Worm (Caenorhabditis elegans) whole organism, young adult: Measurements from ENCODE around the gene T03F7.5.
A peak's percentile ranks its signal among the peaks of the same experiment; 100 is the strongest.

ENCODE experiments used
- B0336.3 ChIP-seq: fragments of 200-800 bp; sonication (Bioruptor generic); IDR thresholded peaks from 2 replicates; pipeline ENCODE4 v1.3.6; 2022; ENCODE audit warnings: missing genetic modification characterization, missing compliant biosample characterization
- D2030.7 ChIP-seq: fragments of 200-800 bp; sonication (Bioruptor generic); IDR thresholded peaks from 2 replicates; pipeline ENCODE4 v1.3.6; 2022; ENCODE audit warnings: missing genetic modification reagents, missing genetic modification characterization, missing compliant biosample characterization
- F33H1.4 ChIP-seq: fragments of 200-800 bp; sonication (Bioruptor generic); IDR thresholded peaks from 2 replicates; pipeline ENCODE4 v1.3.6; 2022; ENCODE audit warnings: missing genetic modification reagents, missing genetic modification characterization, missing compliant biosample characterization
- F49E8.2 ChIP-seq: sonication (generic microtip); optimal IDR thresholded peaks from 3 replicates; lab custom pipeline; 2017; ENCODE audit warnings: missing genetic modification characterization, mild to moderate bottlenecking, missing compliant biosample characterization, antibody characterized with exemption, moderate library complexity; ENCODE audit not compliant: insufficient read depth
- F57C9.4 ChIP-seq: sonication (generic microtip); optimal IDR thresholded peaks from 2 replicates; lab custom pipeline; 2017; ENCODE audit warnings: mild to moderate bottlenecking, missing genetic modification characterization, missing compliant biosample characterization
- Y67H2A.10 ChIP-seq: fragments of 200-800 bp; sonication (Bioruptor generic); conservative IDR thresholded peaks from 2 replicates; pipeline ENCODE4 v1.3.6; 2022; ENCODE audit warnings: missing genetic modification reagents, missing genetic modification characterization, missing compliant biosample characterization
- athp-1 ChIP-seq: sonication (generic microtip); optimal IDR thresholded peaks from 2 replicates; lab custom pipeline; 2017; ENCODE audit warnings: mild to moderate bottlenecking, missing genetic modification characterization, missing compliant biosample characterization
- cebp-1 ChIP-seq, 2 experiments: fragments of 200-800 bp in 1 of 2; sonication (Bioruptor generic) in 1 of 2; sonication (generic microtip) in 1 of 2; IDR thresholded peaks in 1 of 2; optimal IDR thresholded peaks in 1 of 2; 2 replicates each; pipeline versions ENCODE4 v1.3.6 to Lab custom; 2017 to 2022; ENCODE audit warnings: missing compliant biosample characterization in 2 of 2, missing genetic modification characterization in 2 of 2, mild to moderate bottlenecking in 1 of 2, missing genetic modification reagents in 1 of 2, moderate library complexity in 1 of 2
- ceh-58 ChIP-seq: fragments of 200-800 bp; sonication (Bioruptor generic); IDR thresholded peaks from 2 replicates; pipeline ENCODE4 v1.3.6; 2022; ENCODE audit warnings: missing genetic modification characterization, missing compliant biosample characterization
- ceh-91 ChIP-seq: fragments of 200-800 bp; sonication (Bioruptor generic); IDR thresholded peaks from 2 replicates; pipeline ENCODE4 v1.3.6; 2022; ENCODE audit warnings: missing genetic modification reagents, missing genetic modification characterization, missing compliant biosample characterization
- die-1 ChIP-seq: sonication (generic microtip); optimal IDR thresholded peaks from 2 replicates; lab custom pipeline; 2016; ENCODE audit warnings: missing genotype, mild to moderate bottlenecking, missing genetic modification characterization, missing compliant biosample characterization
- efl-1 ChIP-seq: fragments of 150-350 bp; optimal IDR thresholded peaks from 2 replicates; lab custom pipeline; 2014; ENCODE audit warnings: missing biosample characterization, missing genetic modification reagents, missing genetic modification characterization
- egrh-3 ChIP-seq: fragments of 200-800 bp; sonication (Bioruptor generic); IDR thresholded peaks from 2 replicates; pipeline ENCODE4 v1.3.6; 2022; ENCODE audit warnings: missing genetic modification reagents, missing genetic modification characterization, missing compliant biosample characterization
- fkh-3 ChIP-seq: sonication (generic microtip); optimal IDR thresholded peaks from 2 replicates; lab custom pipeline; 2016; ENCODE audit warnings: mild to moderate bottlenecking, missing genetic modification characterization, missing compliant biosample characterization
- him-1 ChIP-seq: sonication (generic microtip); optimal IDR thresholded peaks from 2 replicates; lab custom pipeline; 2016; ENCODE audit warnings: missing genotype, missing genetic modification reagents, missing genetic modification characterization, missing compliant biosample characterization
- lin-54 ChIP-seq: fragments of 200-800 bp; sonication (Bioruptor generic); optimal IDR thresholded peaks from 2 replicates; lab custom pipeline; 2018; ENCODE audit warnings: mild to moderate bottlenecking, missing genetic modification characterization, missing compliant biosample characterization
- lsl-1 ChIP-seq: fragments of 200-800 bp; sonication (Bioruptor generic); optimal IDR thresholded peaks from 2 replicates; lab custom pipeline; 2018; ENCODE audit warnings: mild to moderate bottlenecking, missing genetic modification characterization, moderate library complexity, missing compliant biosample characterization
- lsy-27 ChIP-seq: sonication (generic microtip); optimal IDR thresholded peaks from 2 replicates; lab custom pipeline; 2017; ENCODE audit warnings: missing genetic modification characterization, mild to moderate bottlenecking, missing compliant biosample characterization, antibody characterized with exemption, missing genotype, borderline replicate concordance; ENCODE audit not compliant: insufficient read depth
- madf-6 ChIP-seq: fragments of 200-800 bp; sonication (Bioruptor generic); IDR thresholded peaks from 2 replicates; pipeline ENCODE4 v1.3.6; 2022; ENCODE audit warnings: missing genetic modification reagents, missing genetic modification characterization, missing compliant biosample characterization
- madf-8 ChIP-seq: fragments of 200-800 bp; sonication (Bioruptor generic); conservative IDR thresholded peaks from 2 replicates; pipeline ENCODE4 v1.3.6; 2022; ENCODE audit warnings: missing genetic modification reagents, missing genetic modification characterization, missing compliant biosample characterization
- mcd-1 ChIP-seq: fragments of 200-800 bp; sonication (Bioruptor generic); IDR thresholded peaks from 2 replicates; pipeline ENCODE4 v1.3.6; 2022; ENCODE audit warnings: missing genetic modification reagents, missing genetic modification characterization, missing compliant biosample characterization
- nfya-1 ChIP-seq: sonication (generic microtip); optimal IDR thresholded peaks from 2 replicates; lab custom pipeline; 2017; ENCODE audit warnings: antibody characterized with exemption, missing compliant biosample characterization, missing genetic modification characterization, borderline replicate concordance; ENCODE audit not compliant: insufficient read depth
- nhr-90 ChIP-seq: sonication (generic microtip); optimal IDR thresholded peaks from 2 replicates; lab custom pipeline; 2016; ENCODE audit warnings: missing genotype, mild to moderate bottlenecking, missing genetic modification characterization, missing compliant biosample characterization
- sdz-38 ChIP-seq: sonication (generic microtip); optimal IDR thresholded peaks from 2 replicates; lab custom pipeline; 2016; ENCODE audit warnings: missing genotype, missing genetic modification characterization, missing compliant biosample characterization
- snpc-1.1 ChIP-seq: sonication (generic microtip); optimal IDR thresholded peaks from 2 replicates; lab custom pipeline; 2017; ENCODE audit warnings: missing genetic modification characterization, mild to moderate bottlenecking, missing compliant biosample characterization, antibody characterized with exemption, moderate library complexity, missing genotype, missing genetic modification reagents; ENCODE audit not compliant: insufficient read depth
- snpc-1.3 ChIP-seq: sonication (generic microtip); optimal IDR thresholded peaks from 2 replicates; lab custom pipeline; 2017; ENCODE audit warnings: missing genetic modification characterization, mild to moderate bottlenecking, missing compliant biosample characterization, antibody characterized with exemption, moderate library complexity, missing genotype, missing genetic modification reagents; ENCODE audit not compliant: insufficient read depth
- snpc-3.4 ChIP-seq: sonication (generic microtip); optimal IDR thresholded peaks from 2 replicates; lab custom pipeline; 2017; ENCODE audit warnings: missing genetic modification characterization, mild to moderate bottlenecking, missing compliant biosample characterization, antibody characterized with exemption, moderate library complexity, missing genotype, missing genetic modification reagents
- snpc-4 ChIP-seq, 5 experiments: fragments of 150-350 bp in 1 of 5; sonication (generic microtip) in 4 of 5; optimal IDR thresholded peaks; 2 replicates each; lab custom pipeline; 2014 to 2018; ENCODE audit warnings: missing genetic modification characterization in 5 of 5, missing biosample characterization in 3 of 5, antibody characterized with exemption in 2 of 5, mild to moderate bottlenecking in 2 of 5, missing compliant biosample characterization in 2 of 5, missing genotype in 2 of 5, moderate library complexity in 2 of 5, missing genetic modification reagents in 1 of 5
- sptf-2 ChIP-seq: fragments of 200-800 bp; sonication (Bioruptor generic); optimal IDR thresholded peaks from 2 replicates; lab custom pipeline; 2018; ENCODE audit warnings: mild to moderate bottlenecking, missing genetic modification characterization, missing compliant biosample characterization
- unc-130 ChIP-seq: sonication (generic microtip); optimal IDR thresholded peaks from 2 replicates; lab custom pipeline; 2016; ENCODE audit warnings: missing genetic modification reagents, missing genetic modification characterization, missing compliant biosample characterization
- xnd-1 ChIP-seq: sonication (generic microtip); optimal IDR thresholded peaks from 2 replicates; lab custom pipeline; 2016; ENCODE audit warnings: missing genotype, missing genetic modification reagents, missing genetic modification characterization, missing compliant biosample characterization
- ztf-3 ChIP-seq: fragments of 200-800 bp; sonication (Bioruptor generic); optimal IDR thresholded peaks from 2 replicates; lab custom pipeline; 2018; ENCODE audit warnings: mild to moderate bottlenecking, missing genetic modification characterization, missing compliant biosample characterization

T03F7.5 gene

ce11 chrV:11282272-11282671 is 16.3 kb downstream of the T03F7.5 start, which contains the start of gene gly-20 (continued):
- TF ChIP-seq nfya-1 (tag; lab: Kevin White, UChicago), result no peak
- no peak for TF ChIP-seq egrh-3 (GFP tag; lab: Robert Waterston, UW)
- no peak for TF ChIP-seq cebp-1 (GFP tag; IDR thresholded peaks at IDR 0.05; lab: Robert Waterston, UW)
- no peak for TF ChIP-seq cebp-1 (tag; optimal IDR thresholded peaks at IDR 0.05; lab: Kevin White, UChicago)
- no peak for TF ChIP-seq Y67H2A.10
- TF ChIP-seq lin-54 (GFP tag; lab: Kevin White, UChicago), result no peak
- TF ChIP-seq unc-130 (GFP tag; lab: Kevin White, UChicago), result no peak

DNA sequence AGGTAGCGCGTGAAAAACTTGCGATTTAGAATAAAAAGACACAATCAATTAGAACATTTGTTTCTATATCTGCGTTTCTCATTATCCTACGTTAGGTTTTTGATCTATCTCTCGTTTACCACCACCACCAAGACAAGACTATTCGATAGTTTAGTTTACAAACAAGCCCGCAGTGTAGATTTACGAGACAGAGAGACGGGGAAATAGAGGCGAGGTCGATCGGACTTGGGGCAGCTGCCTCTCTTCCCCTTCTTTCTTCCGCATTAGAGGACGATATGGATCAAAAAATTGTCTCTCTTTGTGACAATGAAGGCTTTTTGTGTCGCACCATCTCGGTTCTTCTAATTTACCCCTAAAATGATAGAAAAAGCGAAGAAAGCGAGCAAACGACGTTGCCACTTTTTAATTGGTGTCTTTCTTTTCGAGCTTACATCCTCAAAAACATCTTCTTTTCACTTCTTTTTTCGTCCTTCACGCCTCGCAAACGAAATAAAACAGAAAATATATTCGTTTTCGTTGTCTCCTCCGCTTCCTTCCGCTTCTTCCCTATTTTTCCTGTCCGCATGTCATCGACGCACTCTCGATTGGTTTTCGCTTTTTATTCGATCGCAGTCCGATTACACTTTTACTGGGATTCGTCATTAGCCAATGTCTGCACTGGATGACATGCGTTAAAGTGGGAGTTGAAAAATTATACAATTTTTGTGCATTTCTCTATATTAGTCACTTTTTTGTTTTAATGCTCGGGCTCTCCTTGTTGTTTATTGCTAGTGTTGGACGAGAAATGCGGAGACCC is 16.9 kb downstream of the T03F7.5 start:
- no peak for TF ChIP-seq snpc-3.4
- no peak for TF ChIP-seq sdz-38 (tag; lab: Kevin White, UChicago)
- no peak for TF ChIP-seq fkh-3 (tag; lab: Kevin White, UChicago)
- TF ChIP-seq lsy-27 (tag; lab: Kevin White, UChicago), result no peak
- no peak for TF ChIP-seq sptf-2 (GFP tag; lab: Kevin White, UChicago)

ce11 chrV:11279564-11279963 is 19.0 kb downstream of the T03F7.5 start:
- peak; percentile 95 for TF ChIP-seq F33H1.4
- no peak for TF ChIP-seq snpc-4 (GFP tag; optimal IDR thresholded peaks at IDR 0.05; lab: Kevin White, UChicago)
- peak in 1 of 4 experiments; percentile 47 for TF ChIP-seq snpc-4 (tag; optimal IDR thresholded peaks at IDR 0.05; lab: Kevin White, UChicago)
- TF ChIP-seq efl-1 (GFP tag; lab: Kevin White, UChicago), result peak; percentile 22
- peak; percentile 51; the same call in 1 of the 2 replicates for TF ChIP-seq D2030.7
- peak; percentile 37 for TF ChIP-seq F49E8.2 (tag; lab: Kevin White, UChicago)
- no peak for TF ChIP-seq ceh-58
- TF ChIP-seq fkh-3 (tag; lab: Kevin White, UChicago), result no peak
- TF ChIP-seq nhr-90 (tag; lab: Kevin White, UChicago), result no peak
- no peak for TF ChIP-seq F57C9.4 (tag; lab: Kevin White, UChicago)
- TF ChIP-seq ztf-3 (GFP tag; lab: Kevin White, UChicago), result no peak
- TF ChIP-seq madf-8 (GFP tag; lab: Robert Waterston, UW), result peak; percentile 81
- no peak for TF ChIP-seq die-1
- peak; percentile 96 for TF ChIP-seq xnd-1 (tag; lab: Kevin White, UChicago)
- no peak for TF ChIP-seq B0336.3 (GFP tag; lab: Robert Waterston, UW)
- peak; percentile 40 for TF ChIP-seq snpc-1.3 (tag; lab: Kevin White, UChicago)
- TF ChIP-seq mcd-1 (GFP tag; lab: Robert Waterston, UW), result peak; percentile 37; the same call in 1 of the 2 replicates
- TF ChIP-seq snpc-3.4, result peak; percentile 72
- peak; percentile 93 for TF ChIP-seq lsl-1 (GFP tag; lab: Kevin White, UChicago)
- TF ChIP-seq ceh-91 (GFP tag; lab: Robert Waterston, UW), result peak; percentile 45; the same call in 1 of the 2 replicates
- peak; percentile 78 for TF ChIP-seq lin-54 (GFP tag; lab: Kevin White, UChicago)
- peak; percentile 1 for TF ChIP-seq snpc-1.1 (tag; lab: Kevin White, UChicago)
- peak; percentile 5 for TF ChIP-seq him-1 (tag; lab: Kevin White, UChicago)
- peak; percentile 95 for TF ChIP-seq madf-6
- peak; percentile 6 for TF ChIP-seq athp-1
